Worm (Caenorhabditis elegans) whole organism, L1 larva: ENCODE results near the gene fbxa-4.

Source experiments
- C04F5.9 ChIP-seq: sonication (generic microtip); optimal IDR thresholded peaks from 2 replicates; lab custom pipeline; 2016; ENCODE audit warnings: missing genetic modification characterization, missing compliant biosample characterization
- C16A3.4 ChIP-seq: fragments of 150-350 bp; optimal IDR thresholded peaks from 2 replicates; lab custom pipeline; 2014; ENCODE audit warnings: missing biosample characterization, missing genetic modification characterization
- C34B4.2 ChIP-seq: sonication (generic microtip); optimal IDR thresholded peaks from 2 replicates; lab custom pipeline; 2017; ENCODE audit warnings: mild to moderate bottlenecking, missing genetic modification characterization, missing compliant biosample characterization
- Y116A8C.19 ChIP-seq: sonication (generic microtip); optimal IDR thresholded peaks from 2 replicates; lab custom pipeline; 2016; ENCODE audit warnings: missing compliant biosample characterization, missing genetic modification characterization, borderline replicate concordance
- alr-1 ChIP-seq: fragments of 200-800 bp; sonication (Bioruptor generic); optimal IDR thresholded peaks from 2 replicates; lab custom pipeline; 2018; ENCODE audit warnings: borderline replicate concordance, mild to moderate bottlenecking, missing genetic modification characterization, missing compliant biosample characterization
- aly-2 ChIP-seq: fragments of 150-350 bp; optimal IDR thresholded peaks from 2 replicates; lab custom pipeline; 2014; ENCODE audit warnings: missing biosample characterization, missing genetic modification characterization
- ama-1 ChIP-seq: fragments of 150-350 bp; optimal IDR thresholded peaks from 2 replicates; lab custom pipeline; 2014
- blmp-1 ChIP-seq: fragments of 150-350 bp; optimal IDR thresholded peaks from 2 replicates; lab custom pipeline; 2014; ENCODE audit warnings: missing biosample characterization, missing genetic modification characterization
- ceh-63 ChIP-seq: fragments of 200-800 bp; sonication (Bioruptor generic); optimal IDR thresholded peaks from 2 replicates; lab custom pipeline; 2018; ENCODE audit warnings: mild to moderate bottlenecking, missing genetic modification characterization, missing compliant biosample characterization
- ceh-8 ChIP-seq: fragments of 200-800 bp; sonication (Bioruptor generic); optimal IDR thresholded peaks from 2 replicates; lab custom pipeline; 2018; ENCODE audit warnings: mild to moderate bottlenecking, missing genetic modification characterization, moderate library complexity, missing compliant biosample characterization
- ceh-82 ChIP-seq, 3 experiments: fragments of 150-350 bp in 1 of 3; sonication (generic microtip) in 2 of 3; optimal IDR thresholded peaks; 2 replicates each; lab custom pipeline; 2014 to 2017; ENCODE audit warnings: missing biosample characterization in 3 of 3, missing genetic modification characterization in 3 of 3
- ceh-88 ChIP-seq: fragments of 200-800 bp; sonication (Bioruptor generic); IDR thresholded peaks from 2 replicates; pipeline ENCODE4 v1.3.6; 2022; ENCODE audit warnings: missing genetic modification characterization, missing compliant biosample characterization
- ces-1 ChIP-seq: fragments of 150-350 bp; optimal IDR thresholded peaks from 2 replicates; lab custom pipeline; 2014; ENCODE audit warnings: missing biosample characterization, missing genetic modification reagents, missing genetic modification characterization
- dpl-1 ChIP-seq, 3 experiments: fragments of 150-350 bp in 2 of 3; sonication (generic microtip) in 1 of 3; optimal IDR thresholded peaks; 2 replicates each; lab custom pipeline; 2014 to 2017; ENCODE audit warnings: missing biosample characterization in 3 of 3, missing genetic modification characterization in 3 of 3, missing genetic modification reagents in 3 of 3
- efl-1 ChIP-seq, 4 experiments: fragments of 150-350 bp; optimal IDR thresholded peaks in 3 of 4; peaks in 1 of 4; 1 replicate in 1 of 4; 2 replicates in 3 of 4; lab custom pipeline; 2014; ENCODE audit warnings: missing biosample characterization in 2 of 4, missing genetic modification characterization in 2 of 4, missing genetic modification reagents in 2 of 4
- efl-3 ChIP-seq: fragments of 200-800 bp; sonication (Bioruptor generic); optimal IDR thresholded peaks from 2 replicates; lab custom pipeline; 2018; ENCODE audit warnings: mild to moderate bottlenecking, missing genetic modification characterization, missing compliant biosample characterization
- egl-13 ChIP-seq: sonication (generic microtip); optimal IDR thresholded peaks from 2 replicates; lab custom pipeline; 2016; ENCODE audit warnings: missing genotype, missing genetic modification reagents, missing genetic modification characterization, missing compliant biosample characterization
- egl-27 ChIP-seq, 2 experiments: fragments of 150-350 bp in 1 of 2; sonication (generic microtip); optimal IDR thresholded peaks; 3 replicates each; lab custom pipeline; 2017 to 2018; ENCODE audit warnings: missing biosample characterization in 2 of 2, missing genetic modification characterization in 2 of 2, missing genetic modification reagents in 2 of 2
- elt-2 ChIP-seq: sonication (generic microtip); optimal IDR thresholded peaks from 2 replicates; lab custom pipeline; 2016; ENCODE audit warnings: missing genetic modification characterization, mild to moderate bottlenecking, inconsistent platforms, missing compliant biosample characterization, missing genetic modification reagents
- elt-3 ChIP-seq, 6 experiments: fragments of 150-350 bp in 1 of 6; sonication (generic microtip); optimal IDR thresholded peaks; 2 replicates each; lab custom pipeline; 2017 to 2018; ENCODE audit warnings: missing biosample characterization in 6 of 6, missing genetic modification characterization in 6 of 6, inconsistent platforms in 1 of 6
- ets-5 ChIP-seq: fragments of 200-800 bp; sonication (Bioruptor generic); IDR thresholded peaks from 2 replicates; pipeline ENCODE4 v1.3.6; 2022; ENCODE audit warnings: missing genetic modification characterization, missing compliant biosample characterization
- fkh-8 ChIP-seq: sonication (generic microtip); optimal IDR thresholded peaks from 2 replicates; lab custom pipeline; 2016; ENCODE audit warnings: mild to moderate bottlenecking, missing genetic modification characterization, missing compliant biosample characterization
- fos-1 ChIP-seq: fragments of 150-350 bp; optimal IDR thresholded peaks from 2 replicates; lab custom pipeline; 2014; ENCODE audit warnings: missing biosample characterization, missing genetic modification characterization
- grh-1 ChIP-seq: fragments of 200-800 bp; sonication (Bioruptor generic); IDR thresholded peaks from 2 replicates; pipeline ENCODE4 v1.3.6; 2022; ENCODE audit warnings: missing genetic modification reagents, missing genetic modification characterization, missing compliant biosample characterization
- hlh-17 ChIP-seq: fragments of 200-800 bp; sonication (Bioruptor generic); optimal IDR thresholded peaks from 2 replicates; lab custom pipeline; 2018; ENCODE audit warnings: missing genetic modification characterization, mild to moderate bottlenecking, missing compliant biosample characterization, moderate library complexity, borderline replicate concordance
- hlh-4 ChIP-seq: sonication (generic microtip); optimal IDR thresholded peaks from 2 replicates; lab custom pipeline; 2016; ENCODE audit warnings: mild to moderate bottlenecking, missing genetic modification characterization, missing compliant biosample characterization
- hpl-2 ChIP-seq: fragments of 150-350 bp; optimal IDR thresholded peaks from 2 replicates; lab custom pipeline; 2014; ENCODE audit warnings: missing biosample characterization, missing genetic modification reagents, missing genetic modification characterization
- irx-1 ChIP-seq: sonication (generic microtip); optimal IDR thresholded peaks from 2 replicates; lab custom pipeline; 2016; ENCODE audit warnings: missing genetic modification characterization, missing compliant biosample characterization
- isw-1 ChIP-seq: fragments of 200-800 bp; sonication (Bioruptor generic); IDR thresholded peaks from 2 replicates; pipeline ENCODE4 v1.3.6; 2022; ENCODE audit warnings: missing genetic modification characterization, missing compliant biosample characterization
- jun-1 ChIP-seq: fragments of 150-350 bp; optimal IDR thresholded peaks from 2 replicates; lab custom pipeline; 2014; ENCODE audit warnings: missing biosample characterization, missing genetic modification reagents, missing genetic modification characterization
- lin-13 ChIP-seq: fragments of 150-350 bp; optimal IDR thresholded peaks from 2 replicates; lab custom pipeline; 2014; ENCODE audit warnings: missing biosample characterization, missing genetic modification reagents, missing genetic modification characterization
- lin-15B ChIP-seq: fragments of 150-350 bp; sonication (generic microtip); optimal IDR thresholded peaks from 3 replicates; lab custom pipeline; 2014; ENCODE audit warnings: missing biosample characterization, missing genetic modification characterization
- lin-35 ChIP-seq, 2 experiments: fragments of 150-350 bp; optimal IDR thresholded peaks; 2 replicates each; lab custom pipeline; 2014; ENCODE audit warnings: missing biosample characterization in 2 of 2, missing genetic modification characterization in 2 of 2, missing genetic modification reagents in 2 of 2
- lir-3 ChIP-seq: sonication (generic microtip); optimal IDR thresholded peaks from 2 replicates; lab custom pipeline; 2016; ENCODE audit warnings: mild to moderate bottlenecking, missing genetic modification characterization, moderate library complexity, missing compliant biosample characterization; ENCODE audit not compliant: poor library complexity
- mab-9 ChIP-seq: fragments of 200-800 bp; sonication (Bioruptor generic); IDR thresholded peaks from 2 replicates; pipeline ENCODE4 v1.3.6; 2022; ENCODE audit warnings: missing genetic modification reagents, missing genetic modification characterization, missing compliant biosample characterization
- mef-2 ChIP-seq: fragments of 150-350 bp; optimal IDR thresholded peaks from 2 replicates; lab custom pipeline; 2014; ENCODE audit warnings: missing biosample characterization, missing genetic modification characterization
- nhr-28 ChIP-seq: fragments of 150-350 bp; optimal IDR thresholded peaks from 2 replicates; lab custom pipeline; 2014; ENCODE audit warnings: missing biosample characterization, missing genetic modification characterization
- nhr-76 ChIP-seq: sonication (generic microtip); optimal IDR thresholded peaks from 2 replicates; lab custom pipeline; 2017; ENCODE audit warnings: missing biosample characterization, missing genetic modification characterization
- nhr-77 ChIP-seq: fragments of 150-350 bp; optimal IDR thresholded peaks from 2 replicates; lab custom pipeline; 2014; ENCODE audit warnings: missing biosample characterization, missing genetic modification characterization
- nhr-84 ChIP-seq: sonication (generic microtip); optimal IDR thresholded peaks from 2 replicates; lab custom pipeline; 2017; ENCODE audit warnings: missing biosample characterization, missing genetic modification characterization
- nhr-90 ChIP-seq: sonication (generic microtip); optimal IDR thresholded peaks from 2 replicates; lab custom pipeline; 2016; ENCODE audit warnings: mild to moderate bottlenecking, missing genetic modification characterization, missing compliant biosample characterization; ENCODE audit not compliant: poor library complexity
- pag-3 ChIP-seq: sonication (generic microtip); optimal IDR thresholded peaks from 2 replicates; lab custom pipeline; 2017; ENCODE audit warnings: missing genetic modification characterization, mild to moderate bottlenecking, missing compliant biosample characterization, antibody characterized with exemption, borderline replicate concordance; ENCODE audit not compliant: insufficient read depth
- pax-3 ChIP-seq: fragments of 200-800 bp; sonication (Bioruptor generic); optimal IDR thresholded peaks from 2 replicates; lab custom pipeline; 2018; ENCODE audit warnings: mild to moderate bottlenecking, missing genetic modification characterization, moderate library complexity, missing compliant biosample characterization
- rnt-1 ChIP-seq: sonication (generic microtip); optimal IDR thresholded peaks from 2 replicates; lab custom pipeline; 2016; ENCODE audit warnings: mild to moderate bottlenecking, missing genetic modification characterization, moderate library complexity, missing compliant biosample characterization
- skn-1 ChIP-seq: fragments of 150-350 bp; optimal IDR thresholded peaks from 2 replicates; lab custom pipeline; 2014; ENCODE audit warnings: missing biosample characterization, missing genetic modification characterization
- snpc-4 ChIP-seq: fragments of 150-350 bp; optimal IDR thresholded peaks from 2 replicates; lab custom pipeline; 2014; ENCODE audit warnings: missing biosample characterization, missing genetic modification characterization
- snu-23 ChIP-seq: sonication (generic microtip); optimal IDR thresholded peaks from 2 replicates; lab custom pipeline; 2016; ENCODE audit warnings: missing genetic modification characterization, missing compliant biosample characterization
- sox-4 ChIP-seq: sonication (generic microtip); optimal IDR thresholded peaks from 2 replicates; lab custom pipeline; 2016; ENCODE audit warnings: missing genetic modification characterization, missing compliant biosample characterization
- sptf-1 ChIP-seq: fragments of 150-350 bp; optimal IDR thresholded peaks from 2 replicates; lab custom pipeline; 2014; ENCODE audit warnings: missing biosample characterization, missing genetic modification characterization
- unc-86 ChIP-seq: sonication (generic microtip); optimal IDR thresholded peaks from 2 replicates; lab custom pipeline; 2016; ENCODE audit warnings: missing genetic modification characterization, missing compliant biosample characterization
- vab-15 ChIP-seq: sonication (generic microtip); optimal IDR thresholded peaks from 2 replicates; lab custom pipeline; 2017; ENCODE audit warnings: missing genotype, mild to moderate bottlenecking, missing genetic modification characterization, missing compliant biosample characterization
- xbp-1 ChIP-seq: sonication (generic microtip); optimal IDR thresholded peaks from 2 replicates; lab custom pipeline; 2016; ENCODE audit warnings: missing genetic modification characterization, missing compliant biosample characterization

The fbxa-4 gene

ce11 chrII:2415439-2415838 lies at the start of gene fbxa-4:
TSS of gene fbxa-4 (minus strand) at chrII:2415531.
- TF ChIP-seq efl-1 (optimal IDR thresholded peaks at IDR 0.05; lab: Kevin White, UChicago) (peak in 1 of 2 experiments; percentile 27), efl-1 (GFP tag; optimal IDR thresholded peaks at IDR 0.05 in 1 of 2; lab: Kevin White, UChicago) (peak in 1 of 2 experiments; percentile 35), irx-1 (tag; lab: Kevin White, UChicago) (no peak), ama-1 (lab: Kevin White, UChicago) (no peak), elt-3 (tag; optimal IDR thresholded peaks at IDR 0.05; lab: Kevin White, UChicago) (no peak), C16A3.4 (no peak), mab-9 (GFP tag; lab: Robert Waterston, UW) (no peak), fkh-8 (tag; lab: Kevin White, UChicago) (no peak), lin-35 (GFP tag; optimal IDR thresholded peaks at IDR 0.05; lab: Kevin White, UChicago) (peak in 1 of 2 experiments; percentile 51), nhr-28 (tag; lab: Kevin White, UChicago) (no peak), ceh-82 (tag; optimal IDR thresholded peaks at IDR 0.05; lab: Kevin White, UChicago) (no peak), nhr-90 (peak; percentile 11), nhr-84 (no peak), skn-1 (no peak), lin-15B (tag; lab: Kevin White, UChicago) (no peak), nhr-76 (no peak), nhr-77 (tag; lab: Kevin White, UChicago) (no peak), vab-15 (no peak), xbp-1 (tag; lab: Kevin White, UChicago) (no peak), jun-1 (no peak), isw-1 (GFP tag; lab: Robert Waterston, UW) (no peak), hpl-2 (GFP tag; lab: Kevin White, UChicago) (no peak), sox-4 (no peak), egl-13 (tag; lab: Kevin White, UChicago) (no peak), ets-5 (GFP tag; lab: Robert Waterston, UW) (no peak), aly-2 (tag; lab: Kevin White, UChicago) (no peak), sptf-1 (tag; lab: Kevin White, UChicago) (no peak), C04F5.9 (tag; lab: Kevin White, UChicago) (no peak), lin-13 (GFP tag; lab: Kevin White, UChicago) (no peak), ces-1 (GFP tag; lab: Kevin White, UChicago) (no peak), egl-27 (tag; optimal IDR thresholded peaks at IDR 0.05; lab: Kevin White, UChicago) (no peak), efl-3 (no peak), snpc-4 (no peak), pag-3 (tag; lab: Kevin White, UChicago) (no peak), grh-1 (no peak), alr-1 (tag; lab: Kevin White, UChicago) (no peak), lir-3 (tag; lab: Kevin White, UChicago) (no peak), blmp-1 (tag; lab: Kevin White, UChicago) (no peak), pax-3 (tag; lab: Kevin White, UChicago) (no peak), snu-23 (no peak), ceh-8 (no peak), Y116A8C.19 (no peak), C34B4.2 (tag; lab: Kevin White, UChicago) (no peak), fos-1 (tag; lab: Kevin White, UChicago) (no peak), elt-2 (tag; lab: Kevin White, UChicago) (peak; percentile 65), ceh-63 (no peak), mef-2 (tag; lab: Kevin White, UChicago) (no peak), hlh-17 (no peak), unc-86 (no peak), hlh-4 (no peak), dpl-1 (GFP tag; optimal IDR thresholded peaks at IDR 0.05; lab: Kevin White, UChicago) (peak in 1 of 3 experiments; percentile 4), rnt-1 (tag; lab: Kevin White, UChicago) (no peak), ceh-88 (GFP tag; lab: Robert Waterston, UW) (no peak)
